Fruit fly (Drosophila melanogaster): ENCODE measurements around the gene CG34126.

Gene CG34126

DNA sequence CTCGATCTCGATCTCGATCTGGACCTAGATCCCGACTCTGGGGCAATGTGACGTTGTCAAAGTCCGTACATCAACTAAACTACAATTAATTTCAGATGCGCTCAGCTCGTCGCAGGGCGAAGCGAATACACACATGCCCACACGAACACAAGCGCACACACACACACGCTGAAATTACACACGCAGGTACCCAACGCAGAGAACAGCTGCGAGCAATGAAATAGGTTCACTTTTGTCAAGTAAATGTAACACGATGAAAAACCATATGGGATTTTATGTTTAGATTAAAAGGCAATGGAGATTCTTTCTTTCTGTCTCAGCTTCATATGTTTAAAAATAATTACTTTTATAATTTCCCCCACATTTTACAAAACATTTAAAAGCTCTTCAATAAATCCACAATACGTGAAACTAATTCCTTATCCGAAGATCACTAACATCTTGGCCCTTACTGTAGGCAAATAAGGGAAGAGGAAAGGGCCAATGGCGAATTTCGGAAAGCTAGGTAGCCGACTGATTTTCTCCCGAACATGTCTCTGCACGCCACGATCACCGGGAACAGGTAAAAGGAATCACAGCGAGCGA, 19.0 kb downstream of the CG34126 start:
- peak; percentile 77 for TF ChIP-seq CG17801 (GFP tag; optimal IDR thresholded peaks at IDR 0.05; ENCODE audit: partially characterized antibody)

DNA sequence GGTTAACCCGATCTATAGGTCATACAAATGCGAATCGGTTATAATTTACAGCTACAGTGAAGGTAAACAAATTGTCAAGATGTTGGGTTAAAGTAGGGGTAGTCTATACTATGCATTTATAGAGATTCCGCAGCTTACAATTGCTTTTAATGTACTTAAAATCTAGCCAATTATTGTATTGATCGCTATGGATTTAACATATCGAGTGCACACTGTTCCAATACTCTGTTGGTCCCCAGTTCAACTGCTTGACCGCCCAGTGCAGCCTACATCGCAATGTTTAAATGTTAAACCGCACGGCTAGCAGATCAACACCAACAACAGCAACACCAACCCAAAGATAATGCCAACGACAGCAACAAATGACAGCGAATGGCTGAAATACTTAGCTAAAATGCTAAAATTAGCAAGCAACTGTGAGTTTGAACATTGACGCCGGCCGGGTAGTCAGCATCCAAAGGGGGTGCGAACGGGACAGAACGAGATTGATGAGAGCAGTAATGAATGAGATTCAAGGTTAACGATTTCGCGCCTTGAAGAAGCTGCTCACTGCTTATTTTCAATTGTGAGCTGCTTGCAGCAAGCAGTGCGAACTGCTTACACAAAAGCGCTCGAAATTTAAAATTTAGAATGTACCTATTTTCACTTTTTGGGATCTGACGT, 19.6 kb downstream of the CG34126 start:
- TF ChIP-seq CG17801 (GFP tag; optimal IDR thresholded peaks at IDR 0.05; ENCODE audit: partially characterized antibody) = no peak

DNA sequence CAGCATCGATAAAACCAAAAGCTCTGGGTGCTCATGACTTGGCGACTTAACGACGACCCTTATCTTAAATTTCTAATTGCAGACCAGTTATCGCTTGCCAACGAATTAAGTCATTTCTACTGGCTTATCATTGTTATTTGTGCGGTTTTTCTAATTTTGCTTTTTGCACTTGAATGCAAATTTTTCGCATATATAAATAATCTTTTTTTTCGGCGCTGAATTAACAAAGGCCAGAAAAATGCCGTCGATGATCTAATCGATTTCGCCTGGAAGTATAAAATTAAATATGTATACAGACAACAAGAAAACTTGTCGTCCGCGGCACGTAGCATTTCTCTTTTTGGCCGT, 20.1 kb downstream of the CG34126 start:
- no peak for TF ChIP-seq CG17801 (GFP tag; optimal IDR thresholded peaks at IDR 0.05; ENCODE audit: partially characterized antibody)

DNA sequence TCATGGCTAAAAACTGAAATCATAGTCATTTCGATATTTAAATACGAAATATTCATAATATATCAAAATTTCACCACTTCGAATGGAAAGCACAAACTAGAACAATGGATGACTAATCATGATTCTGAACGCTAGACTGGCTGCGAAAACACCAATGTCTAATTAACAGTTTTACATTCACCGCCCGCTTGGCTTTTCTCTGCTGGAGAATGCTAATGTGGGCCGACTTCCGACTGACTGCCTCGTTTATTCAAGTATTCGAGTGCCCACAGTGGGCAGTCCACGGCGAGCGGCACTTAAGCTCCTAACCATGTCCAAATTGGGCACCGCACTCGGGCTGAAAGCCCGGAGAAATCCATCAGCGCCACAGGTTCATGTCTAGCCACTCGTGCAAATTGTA, 20.6 kb downstream of the CG34126 start:
- no peak for TF ChIP-seq CG17801 (GFP tag; optimal IDR thresholded peaks at IDR 0.05; ENCODE audit: partially characterized antibody)

DNA sequence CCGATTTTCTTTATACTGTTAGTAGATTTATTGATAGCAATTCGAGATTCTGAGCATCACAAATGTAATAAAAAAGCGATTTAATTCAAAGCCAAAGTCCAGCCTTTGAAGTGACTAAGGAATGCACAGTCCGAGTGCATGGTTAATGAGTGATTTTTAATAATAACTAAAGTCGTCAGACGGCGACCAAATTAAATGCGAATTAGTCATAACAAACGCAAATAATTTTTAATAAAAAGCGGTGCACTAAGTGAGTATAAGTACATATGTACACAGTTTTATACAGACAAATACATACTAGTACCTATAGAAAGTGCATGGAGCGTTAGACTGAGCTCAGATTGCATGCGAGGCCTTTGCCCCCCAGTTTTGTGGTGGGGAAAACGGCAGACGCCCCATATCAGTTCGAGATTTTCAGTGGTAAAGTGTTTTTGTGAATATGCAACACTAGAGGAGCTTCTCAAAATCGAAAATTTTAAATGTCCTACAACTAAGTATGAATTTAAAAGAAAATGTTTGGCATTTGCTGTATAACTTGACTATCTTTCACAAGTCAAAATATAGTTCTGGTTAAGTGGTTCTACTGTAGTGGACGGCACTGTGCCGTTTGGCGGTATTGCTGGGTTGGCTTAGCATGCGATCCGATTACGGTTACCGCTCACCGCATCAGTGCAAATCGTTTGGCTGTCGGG, 21.4 kb downstream of the CG34126 start:
- TF ChIP-seq CG17801 (GFP tag; optimal IDR thresholded peaks at IDR 0.05; ENCODE audit: partially characterized antibody) = peak; percentile 46

DNA sequence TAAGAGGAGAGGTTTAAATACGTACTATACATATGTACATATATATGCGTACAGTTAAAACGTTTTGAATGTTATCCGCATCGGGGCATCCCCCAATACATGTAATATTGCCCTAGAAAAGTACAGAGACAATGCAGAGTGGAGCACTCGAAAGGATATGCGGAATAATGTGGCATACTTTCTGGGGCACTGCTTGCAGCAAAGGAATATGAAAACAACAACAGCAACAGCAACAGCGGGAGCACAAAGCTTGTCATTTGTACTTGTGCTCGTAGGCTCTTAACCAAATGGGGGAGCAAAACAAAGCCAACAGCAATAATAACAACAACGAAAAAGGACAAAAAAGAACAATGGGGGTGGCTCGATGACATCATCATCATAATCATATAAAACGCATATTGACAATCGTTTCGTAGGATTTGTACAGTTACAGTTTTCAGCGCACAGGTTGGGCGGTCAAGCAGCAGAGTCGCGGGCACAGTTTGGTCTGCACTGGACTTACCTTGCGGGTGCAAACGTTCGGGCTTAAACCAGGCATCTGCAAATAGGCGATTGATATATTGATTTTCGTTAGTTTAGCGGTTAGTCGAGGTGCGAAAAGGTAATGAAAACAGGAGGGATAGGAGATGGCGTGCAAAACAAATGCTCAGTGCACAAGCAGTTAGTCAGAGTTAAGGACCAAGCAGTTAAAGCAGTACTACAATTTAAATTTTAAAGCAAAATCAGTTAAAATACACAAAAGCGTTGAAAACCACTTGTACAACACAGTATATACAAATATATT, 22.4 kb downstream of the CG34126 start:
- no peak for TF ChIP-seq CG17801 (GFP tag; optimal IDR thresholded peaks at IDR 0.05; ENCODE audit: partially characterized antibody)

DNA sequence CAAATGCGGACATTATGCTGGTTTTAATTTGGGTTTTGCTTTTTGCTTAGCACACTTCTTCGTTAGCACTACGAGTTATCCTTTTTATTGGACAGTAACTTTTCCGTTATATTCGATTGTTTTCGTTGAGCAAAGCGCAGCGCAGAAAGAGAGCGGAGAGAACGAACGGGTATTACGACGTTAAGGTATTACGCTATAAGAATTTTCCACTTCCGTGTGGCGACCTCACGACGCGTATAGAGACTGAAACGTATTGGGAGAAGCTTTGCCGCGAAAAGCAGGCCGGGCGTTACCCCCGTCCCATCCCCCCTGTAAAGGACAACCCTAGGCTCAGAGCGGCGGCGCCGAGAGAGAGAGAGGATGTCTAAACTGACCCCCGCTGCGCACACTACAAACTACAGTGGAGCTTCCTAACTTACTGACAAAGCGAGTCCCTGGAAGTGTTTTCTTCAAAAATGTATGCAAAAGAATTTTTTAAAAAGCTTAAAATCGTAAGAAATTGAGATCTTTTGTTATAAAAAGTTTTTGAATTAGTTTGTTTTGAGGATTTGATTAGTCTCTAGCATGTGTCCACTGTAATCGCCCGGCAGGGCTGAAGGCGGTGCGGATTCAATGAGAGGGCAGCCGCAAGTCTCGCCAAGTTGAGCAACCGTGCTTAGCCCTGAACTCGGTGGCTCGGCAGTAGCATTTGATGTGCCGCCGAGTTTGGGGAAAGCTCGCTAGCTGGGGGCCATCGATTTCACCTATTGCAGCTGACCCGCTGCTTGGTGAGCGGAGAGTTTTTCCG, 23.5 kb downstream of the CG34126 start:
- peak; percentile 87 for TF ChIP-seq CG17801 (GFP tag; optimal IDR thresholded peaks at IDR 0.05; ENCODE audit: partially characterized antibody)

DNA sequence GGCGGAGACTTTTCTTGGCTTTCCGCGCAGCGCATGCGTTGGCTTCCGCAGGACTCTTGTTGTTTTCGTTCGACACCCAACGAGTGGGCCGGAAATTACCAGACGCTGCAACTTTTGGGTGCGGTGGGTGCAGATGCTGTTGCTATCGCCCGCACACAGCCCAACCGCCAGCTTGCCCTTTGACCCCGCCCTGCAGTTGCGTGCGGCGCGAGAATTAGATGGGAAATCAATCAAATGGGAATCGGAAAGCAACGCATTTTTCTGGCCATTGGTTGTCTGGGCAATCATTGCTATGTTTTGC, 24.0 kb downstream of the CG34126 start:
- no peak for TF ChIP-seq CG17801 (GFP tag; optimal IDR thresholded peaks at IDR 0.05; ENCODE audit: partially characterized antibody)

DNA sequence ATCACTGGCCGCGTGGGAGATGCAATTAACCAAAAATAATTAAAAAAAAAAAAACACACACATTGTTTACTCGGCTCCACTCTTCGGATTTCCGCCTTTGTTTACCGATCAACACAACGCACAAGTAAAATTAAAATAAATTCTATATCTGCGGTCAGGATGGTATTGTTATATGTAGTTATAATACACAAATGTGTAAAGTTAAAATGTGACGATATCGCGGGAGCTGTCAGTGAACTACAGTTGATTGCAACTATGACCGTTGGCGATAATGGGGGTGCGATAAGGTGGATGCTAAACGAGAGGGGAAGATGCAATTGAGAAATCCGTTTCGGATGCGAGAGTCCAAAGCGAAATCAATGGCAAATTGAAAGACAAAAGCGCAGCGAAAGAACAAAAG, 24.9 kb downstream of the CG34126 start:
- no peak for TF ChIP-seq CG17801 (GFP tag; optimal IDR thresholded peaks at IDR 0.05; ENCODE audit: partially characterized antibody)

DNA sequence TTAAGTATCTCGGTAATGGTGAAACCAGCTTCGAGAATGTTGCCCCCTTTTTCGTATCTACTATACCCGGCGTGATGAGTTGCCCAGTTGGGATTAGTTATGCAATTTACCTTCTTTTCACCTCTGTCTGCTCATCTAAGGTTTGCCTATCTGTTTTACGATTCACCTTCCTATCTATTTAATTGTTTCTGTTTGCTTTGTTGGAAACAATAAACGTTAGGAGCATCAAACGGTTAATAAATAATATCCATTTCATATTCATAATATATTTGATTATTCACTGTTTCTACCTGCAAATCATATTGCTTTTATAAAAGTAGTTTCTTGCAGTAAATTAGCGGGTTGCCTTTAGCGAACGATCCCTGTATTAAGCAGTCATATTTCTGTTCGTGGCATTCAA, 25.8 kb downstream of the CG34126 start:
- peak; percentile 52 for TF ChIP-seq CG17801 (GFP tag; optimal IDR thresholded peaks at IDR 0.05; ENCODE audit: partially characterized antibody)

DNA sequence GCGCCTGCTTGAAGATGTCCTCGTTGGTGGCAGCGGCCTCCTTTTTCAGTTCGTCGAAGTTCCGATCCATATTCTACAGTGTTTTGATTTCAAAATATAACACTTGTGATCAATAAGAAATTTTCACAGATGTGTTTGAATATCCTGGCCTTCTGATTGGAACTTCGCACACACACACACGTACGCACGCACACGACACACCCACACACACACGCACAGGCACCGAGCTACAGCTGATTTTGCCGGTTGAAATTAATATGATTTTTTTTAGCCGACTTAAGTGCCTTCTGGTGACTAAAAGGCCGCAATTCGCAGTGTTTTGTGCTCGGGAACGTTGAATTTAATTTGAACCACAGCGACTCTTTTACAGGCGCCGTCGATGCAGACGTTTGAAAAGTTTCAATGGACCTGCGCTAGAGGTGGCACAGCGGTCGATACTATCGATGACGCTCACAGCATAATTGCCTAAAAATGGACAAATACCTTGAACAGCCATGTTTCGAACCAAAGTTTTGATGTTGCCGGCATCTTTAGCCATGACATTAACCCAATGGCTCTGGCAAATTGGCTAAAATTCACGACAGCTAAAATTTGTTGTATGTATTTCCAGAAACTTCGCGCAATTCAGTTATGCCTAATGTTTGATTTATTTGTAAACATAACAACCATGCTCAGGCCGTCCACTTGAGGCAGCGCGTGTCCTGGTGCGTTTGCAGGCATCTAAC, 28.1 kb downstream of the CG34126 start, which contains the start of gene Rtnl1:
TSS of gene Rtnl1 (minus strand) at position 415 of the 725 bp plus-strand sequence.
- TF ChIP-seq CG17801 (GFP tag; optimal IDR thresholded peaks at IDR 0.05; ENCODE audit: partially characterized antibody) = peak; percentile 42

DNA sequence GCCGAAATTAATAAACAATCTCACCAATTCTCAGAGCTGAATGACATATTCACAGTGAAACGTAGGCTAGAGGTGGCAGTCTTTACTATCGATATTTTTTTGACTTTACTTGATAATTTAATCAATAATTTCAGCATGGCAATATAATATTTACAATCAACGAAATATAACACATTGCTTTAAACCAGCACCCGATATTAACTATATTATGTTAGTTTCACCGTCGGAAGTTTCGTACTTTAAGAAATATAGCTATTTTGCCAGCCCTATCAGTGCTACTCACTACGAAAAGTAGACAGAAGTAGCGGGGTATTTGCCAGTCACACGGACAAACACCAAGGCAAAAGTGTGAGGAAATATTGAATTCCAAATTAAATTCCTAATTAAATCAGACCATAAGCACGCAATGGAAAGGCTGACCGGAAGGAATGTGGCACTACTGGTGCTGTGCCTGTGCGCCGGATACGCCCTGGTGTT, 29.4 kb downstream of the CG34126 start, which contains the start of the genes CG31917, Tfb5 and SelT:
TSS of gene CG31917 (minus strand) at position 51 of the 477 bp plus-strand sequence.
TSS of gene Tfb5 (minus strand) at position 51 of the 477 bp plus-strand sequence.
TSS of gene SelT (plus strand) at position 139 of the 477 bp plus-strand sequence.
- TF ChIP-seq CG17801 (GFP tag; optimal IDR thresholded peaks at IDR 0.05; ENCODE audit: partially characterized antibody) = peak; percentile 73

DNA sequence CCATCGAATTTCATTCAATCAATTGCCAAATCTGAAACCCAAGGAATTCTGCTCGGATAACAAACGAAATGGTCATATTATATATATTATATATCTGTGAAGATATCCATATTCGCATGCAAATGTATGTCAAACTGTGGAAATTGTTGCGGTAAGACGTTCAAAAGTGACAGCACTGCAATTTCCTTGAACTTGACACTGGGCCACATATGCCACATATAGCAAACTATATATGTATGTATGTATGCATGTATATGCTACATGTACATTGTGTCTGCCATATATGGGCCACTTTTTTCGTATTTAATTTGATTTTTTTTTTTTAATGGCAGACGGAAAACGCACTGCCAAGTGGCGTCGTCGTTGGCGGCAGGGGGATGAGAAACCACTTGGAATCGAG, 39.1 kb downstream of the CG34126 start:
- no peak for TF ChIP-seq CG17801 (GFP tag; optimal IDR thresholded peaks at IDR 0.05; ENCODE audit: partially characterized antibody)

DNA sequence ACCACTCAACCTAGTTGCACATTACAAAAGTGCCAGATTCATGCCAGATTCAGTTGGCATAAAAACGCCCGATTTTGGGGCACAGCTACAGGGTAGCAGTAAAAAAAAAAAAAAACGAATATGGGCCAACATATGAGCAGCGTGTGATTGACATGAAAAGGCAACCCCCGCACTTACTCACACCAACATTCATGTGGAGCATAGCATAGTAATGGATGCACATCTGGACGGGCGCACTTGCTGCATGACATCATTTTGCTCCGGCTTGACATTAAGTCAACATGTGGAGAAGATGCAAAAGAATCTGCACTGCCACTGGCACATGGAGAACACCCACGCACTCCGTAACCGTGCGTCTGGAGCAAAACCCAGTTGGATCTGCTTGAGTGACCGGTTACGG, 41.2 kb downstream of the CG34126 start:
- TF ChIP-seq CG17801 (GFP tag; optimal IDR thresholded peaks at IDR 0.05; ENCODE audit: partially characterized antibody) = no peak
